Worm (Caenorhabditis elegans): ENCODE results near the gene F46C5.2.

- TF ChIP-seq nhr-12 (tag; optimal IDR thresholded peaks at IDR 0.05) (no peak), unc-62 (GFP tag; optimal IDR thresholded peaks at IDR 0.05) (no peak), fkh-4 (tag; optimal IDR thresholded peaks at IDR 0.05; ENCODE audit: borderline replicate concordance) (no peak), mdl-1 (tag; optimal IDR thresholded peaks at IDR 0.05) (no peak), rnt-1 (tag; optimal IDR thresholded peaks at IDR 0.05) (no peak), dpl-1 (GFP tag; optimal IDR thresholded peaks at IDR 0.05) (no peak), nhr-28 (tag; optimal IDR thresholded peaks at IDR 0.05) (no peak), ztf-11 (tag; optimal IDR thresholded peaks at IDR 0.05) (no peak), sptf-1 (tag; optimal IDR thresholded peaks at IDR 0.05) (no peak), fos-1 (tag; optimal IDR thresholded peaks at IDR 0.05) (no peak)
These were observed 24.9 kb upstream of the F46C5.2 start for ce11 chrII:8853960-8854359.
